Fruit fly (Drosophila melanogaster) whole organism, embryonic: ENCODE measurements around the gene CG9150.

Experiments
- Aef1 ChIP-seq: fragments of 200-800 bp; sonication (Bioruptor generic); IDR thresholded peaks from 3 replicates; pipeline ENCODE4 v1.3.6; 2022; ENCODE audit warnings: missing biosample characterization, missing genetic modification characterization
- Bdp1 ChIP-seq: fragments of 200-800 bp; sonication (Bioruptor generic); optimal IDR thresholded peaks from 3 replicates; lab custom pipeline; 2016; ENCODE audit warnings: missing biosample characterization, missing genetic modification characterization
- CG10147 ChIP-seq: fragments of 200-800 bp; sonication (Bioruptor generic); optimal IDR thresholded peaks from 2 replicates; lab custom pipeline; 2019; ENCODE audit warnings: missing biosample characterization, mild to moderate bottlenecking, missing genetic modification characterization, moderate library complexity
- CG10267 ChIP-seq: fragments of 200-800 bp; sonication (Bioruptor generic); optimal IDR thresholded peaks from 2 replicates; lab custom pipeline; 2018; ENCODE audit warnings: missing biosample characterization, mild to moderate bottlenecking, missing genetic modification characterization, moderate library complexity
- CG11398 ChIP-seq: fragments of 200-800 bp; sonication (Bioruptor generic); optimal IDR thresholded peaks from 2 replicates; lab custom pipeline; 2016; ENCODE audit warnings: missing biosample characterization, missing genetic modification characterization
- CG11560 ChIP-seq: fragments of 200-800 bp; sonication (Bioruptor generic); IDR thresholded peaks from 3 replicates; pipeline ENCODE4 v1.3.6; 2022; ENCODE audit warnings: missing biosample characterization, missing genetic modification characterization
- CG11723 ChIP-seq: fragments of 200-800 bp; sonication (Bioruptor generic); optimal IDR thresholded peaks from 2 replicates; lab custom pipeline; 2017; ENCODE audit warnings: missing biosample characterization, mild to moderate bottlenecking, missing genetic modification characterization
- CG13775 ChIP-seq: fragments of 200-800 bp; sonication (Bioruptor generic); optimal IDR thresholded peaks from 3 replicates; lab custom pipeline; 2017; ENCODE audit warnings: missing biosample characterization, mild to moderate bottlenecking, missing genetic modification characterization
- CG13894 ChIP-seq: fragments of 200-800 bp; sonication (Bioruptor generic); optimal IDR thresholded peaks from 3 replicates; lab custom pipeline; 2018; ENCODE audit warnings: missing biosample characterization, mild to moderate bottlenecking, missing genetic modification characterization, moderate library complexity
- CG14860 ChIP-seq: fragments of 200-800 bp; sonication (Bioruptor generic); IDR thresholded peaks from 3 replicates; pipeline ENCODE4 v1.3.6; 2022; ENCODE audit warnings: missing biosample characterization, missing genetic modification characterization; ENCODE audit not compliant: partially characterized antibody
- CG17568 ChIP-seq: fragments of 200-800 bp; sonication (Bioruptor generic); optimal IDR thresholded peaks from 2 replicates; lab custom pipeline; 2018; ENCODE audit warnings: missing biosample characterization, mild to moderate bottlenecking, missing genetic modification characterization, moderate library complexity
- CG18262 ChIP-seq: fragments of 200-800 bp; optimal IDR thresholded peaks from 3 replicates; lab custom pipeline; 2019; ENCODE audit warnings: missing biosample characterization, mild to moderate bottlenecking, missing genetic modification characterization, moderate library complexity
- CG18599 ChIP-seq: fragments of 200-800 bp; sonication (Bioruptor generic); optimal IDR thresholded peaks from 3 replicates; lab custom pipeline; 2017; ENCODE audit warnings: missing biosample characterization, missing genetic modification characterization, mild to moderate bottlenecking, moderate library complexity, missing genetic modification reagents
- CG2875 ChIP-seq: fragments of 200-800 bp; sonication (Bioruptor generic); optimal IDR thresholded peaks from 2 replicates; lab custom pipeline; 2017; ENCODE audit warnings: missing biosample characterization, mild to moderate bottlenecking, missing genetic modification characterization, missing genetic modification reagents
- CG32532 ChIP-seq: fragments of 200-800 bp; sonication (Bioruptor generic); IDR thresholded peaks from 2 replicates; pipeline ENCODE4 v1.3.6; 2022; ENCODE audit warnings: missing biosample characterization, missing genetic modification characterization
- CG34376 ChIP-seq: fragments of 200-800 bp; sonication (Bioruptor generic); optimal IDR thresholded peaks from 2 replicates; lab custom pipeline; 2018; ENCODE audit warnings: missing biosample characterization, mild to moderate bottlenecking, missing genetic modification characterization
- CG4707 ChIP-seq: fragments of 200-800 bp; sonication (Bioruptor generic); optimal IDR thresholded peaks from 2 replicates; lab custom pipeline; 2018; ENCODE audit warnings: missing biosample characterization, mild to moderate bottlenecking, missing genetic modification characterization, moderate library complexity
- CG6765 ChIP-seq: fragments of 200-800 bp; sonication (Bioruptor generic); optimal IDR thresholded peaks from 3 replicates; lab custom pipeline; 2017; ENCODE audit warnings: missing biosample characterization, mild to moderate bottlenecking, missing genetic modification characterization
- CG7357 ChIP-seq: fragments of 200-800 bp; sonication (Bioruptor generic); IDR thresholded peaks from 3 replicates; pipeline ENCODE4 v1.3.6; 2022; ENCODE audit warnings: missing biosample characterization, missing genetic modification characterization
- CG7745 ChIP-seq: fragments of 200-800 bp; sonication (Bioruptor generic); optimal IDR thresholded peaks from 2 replicates; lab custom pipeline; 2018; ENCODE audit warnings: missing biosample characterization, mild to moderate bottlenecking, missing genetic modification characterization, moderate library complexity
- CG8290 ChIP-seq, 3 experiments: fragments of 200-800 bp; sonication (Bioruptor generic); optimal IDR thresholded peaks; 2 replicates each; lab custom pipeline; 2016 to 2019; ENCODE audit warnings: missing biosample characterization in 3 of 3, missing genetic modification characterization in 3 of 3, mild to moderate bottlenecking in 2 of 3, moderate library complexity in 1 of 3
- CG9932 ChIP-seq: fragments of 200-800 bp; sonication (Bioruptor generic); IDR thresholded peaks from 2 replicates; pipeline ENCODE4 v1.3.6; 2022; ENCODE audit warnings: missing biosample characterization, missing genetic modification characterization
- Chrac-16 ChIP-seq: fragments of 200-800 bp; sonication (Bioruptor generic); optimal IDR thresholded peaks from 3 replicates; lab custom pipeline; 2016; ENCODE audit warnings: missing biosample characterization, missing genetic modification characterization
- GATAe ChIP-seq: fragments of 200-800 bp; sonication (Bioruptor generic); conservative IDR thresholded peaks from 2 replicates; pipeline ENCODE4 v1.3.6; 2022; ENCODE audit warnings: missing biosample characterization, missing genetic modification characterization
- H2.0 ChIP-seq: fragments of 200-800 bp; sonication (Bioruptor generic); IDR thresholded peaks from 2 replicates; pipeline ENCODE4 v1.3.6; 2022; ENCODE audit warnings: missing biosample characterization, missing genetic modification characterization
- HLH54F ChIP-seq: fragments of 200-800 bp; sonication (Bioruptor generic); optimal IDR thresholded peaks from 3 replicates; lab custom pipeline; 2016; ENCODE audit warnings: missing biosample characterization, missing genetic modification characterization
- Hr39 ChIP-seq: fragments of >200 bp; optimal IDR thresholded peaks from 2 replicates; lab custom pipeline; 2017
- NK7.1 ChIP-seq: fragments of 200-800 bp; sonication (Bioruptor generic); optimal IDR thresholded peaks from 3 replicates; lab custom pipeline; 2016; ENCODE audit warnings: missing biosample characterization, missing genetic modification characterization
- Vsx1 ChIP-seq: fragments of 200-800 bp; sonication (Bioruptor generic); optimal IDR thresholded peaks from 2 replicates; lab custom pipeline; 2017; ENCODE audit warnings: missing biosample characterization, mild to moderate bottlenecking, missing genetic modification characterization, missing genetic modification reagents
- ab ChIP-seq: fragments of 200-800 bp; sonication (Bioruptor generic); optimal IDR thresholded peaks from 2 replicates; lab custom pipeline; 2016; ENCODE audit warnings: missing biosample characterization, missing genetic modification characterization
- bowl ChIP-seq: fragments of 200-800 bp; sonication (Bioruptor generic); IDR thresholded peaks from 2 replicates; pipeline ENCODE4 v1.3.6; 2022; ENCODE audit warnings: missing biosample characterization, missing genetic modification characterization
- esg ChIP-seq: fragments of 200-800 bp; sonication (Bioruptor generic); conservative IDR thresholded peaks from 2 replicates; pipeline ENCODE4 v1.3.6; 2022; ENCODE audit warnings: missing biosample characterization, missing genetic modification characterization
- eyg ChIP-seq: fragments of 200-800 bp; sonication (Bioruptor generic); optimal IDR thresholded peaks from 3 replicates; lab custom pipeline; 2016; ENCODE audit warnings: missing biosample characterization, missing genetic modification characterization
- fd96Cb ChIP-seq: fragments of 200-800 bp; sonication (Bioruptor generic); optimal IDR thresholded peaks from 2 replicates; lab custom pipeline; 2018; ENCODE audit warnings: missing biosample characterization, mild to moderate bottlenecking, missing genetic modification characterization, moderate library complexity
- fru ChIP-seq: fragments of >200 bp; optimal IDR thresholded peaks from 2 replicates; lab custom pipeline; 2017
- lbe ChIP-seq: fragments of 200-800 bp; sonication (Bioruptor generic); optimal IDR thresholded peaks from 2 replicates; lab custom pipeline; 2016; ENCODE audit warnings: missing biosample characterization, mild to moderate bottlenecking, missing genetic modification characterization
- lov ChIP-seq, 2 experiments: fragments of 200-800 bp in 1 of 2; fragments of >200 bp in 1 of 2; sonication (Bioruptor generic) in 1 of 2; IDR thresholded peaks in 1 of 2; optimal IDR thresholded peaks in 1 of 2; 2 replicates in 1 of 2; 3 replicates in 1 of 2; pipeline versions ENCODE4 v1.3.6 to Lab custom; 2017 to 2022; ENCODE audit warnings: missing biosample characterization in 1 of 2, missing genetic modification characterization in 1 of 2
- nerfin-2 ChIP-seq: fragments of 200-800 bp; sonication (Bioruptor generic); IDR thresholded peaks from 2 replicates; pipeline ENCODE4 v1.3.6; 2022; ENCODE audit warnings: missing biosample characterization, missing genetic modification characterization; ENCODE audit not compliant: partially characterized antibody
- onecut ChIP-seq: fragments of 200-800 bp; sonication (Bioruptor generic); IDR thresholded peaks from 2 replicates; pipeline ENCODE4 v1.3.6; 2022; ENCODE audit warnings: missing biosample characterization, missing genetic modification characterization
- org-1 ChIP-seq: fragments of 200-800 bp; sonication (Bioruptor generic); optimal IDR thresholded peaks from 2 replicates; lab custom pipeline; 2017; ENCODE audit warnings: missing biosample characterization, missing genetic modification characterization
- peb ChIP-seq: fragments of 200-800 bp; sonication (Bioruptor generic); IDR thresholded peaks from 2 replicates; pipeline ENCODE4 v1.3.6; 2022; ENCODE audit warnings: missing biosample characterization, missing genetic modification characterization
- pnt ChIP-seq: fragments of 200-800 bp; sonication (Bioruptor generic); optimal IDR thresholded peaks from 3 replicates; lab custom pipeline; 2016; ENCODE audit warnings: missing biosample characterization, missing genetic modification characterization
- sens-2 ChIP-seq: fragments of 200-800 bp; sonication (Bioruptor generic); IDR thresholded peaks from 2 replicates; pipeline ENCODE4 v1.3.6; 2022; ENCODE audit warnings: missing biosample characterization, missing genetic modification characterization
- sima ChIP-seq: fragments of 200-800 bp; sonication (Bioruptor generic); optimal IDR thresholded peaks from 2 replicates; lab custom pipeline; 2016; ENCODE audit warnings: missing biosample characterization, missing genetic modification characterization
- stc ChIP-seq: fragments of 200-800 bp; sonication (Bioruptor generic); IDR thresholded peaks from 2 replicates; pipeline ENCODE4 v1.3.6; 2022; ENCODE audit warnings: missing biosample characterization, missing genetic modification characterization
- tgo ChIP-seq: fragments of 200-800 bp; sonication (Bioruptor generic); IDR thresholded peaks from 3 replicates; pipeline ENCODE4 v1.3.6; 2022; ENCODE audit warnings: missing biosample characterization, missing genetic modification characterization
- tna ChIP-seq: fragments of 200-800 bp; sonication (Bioruptor generic); IDR thresholded peaks from 2 replicates; pipeline ENCODE4 v1.3.6; 2022; ENCODE audit warnings: missing biosample characterization, missing genetic modification characterization; ENCODE audit not compliant: partially characterized antibody
- unpg ChIP-seq: fragments of 200-800 bp; sonication (Bioruptor generic); optimal IDR thresholded peaks from 3 replicates; lab custom pipeline; 2018; ENCODE audit warnings: missing biosample characterization, mild to moderate bottlenecking, missing genetic modification characterization, moderate library complexity
- vvl ChIP-seq: fragments of 200-800 bp; sonication (Bioruptor generic); IDR thresholded peaks from 2 replicates; pipeline ENCODE4 v1.3.6; 2022; ENCODE audit warnings: missing biosample characterization, missing genetic modification characterization
- yki ChIP-seq: fragments of >200 bp; optimal IDR thresholded peaks from 3 replicates; lab custom pipeline; 2018

The CG9150 gene

dm6 chr2L:6082936-6083627, 14.7 kb upstream of the CG9150 start (continued):
- TF ChIP-seq CG32532 (GFP tag; lab: Robert Waterston, UW) (no peak; the same call in 1 of the 2 replicates), CG18262 (tag; lab: Kevin White, UChicago) (no peak), stc (GFP tag; lab: Robert Waterston, UW) (no peak), Chrac-16 (no peak), unpg (peak; percentile 15), CG7745 (tag; lab: Kevin White, UChicago) (no peak), CG7357 (no peak), CG10267 (tag; lab: Kevin White, UChicago) (no peak), CG10147 (GFP tag; lab: Kevin White, UChicago) (no peak), CG4707 (GFP tag; lab: Kevin White, UChicago) (no peak), Aef1 (GFP tag; lab: Robert Waterston, UW) (peak; percentile 17; the same call in 1 of the 3 replicates), ab (GFP tag; lab: Kevin White, UChicago) (no peak), CG14860 (GFP tag; lab: Robert Waterston, UW) (no peak), tgo (no peak), CG11723 (no peak), sima (GFP tag; lab: Kevin White, UChicago) (no peak), yki (lab: Kevin White, UChicago) (no peak), nerfin-2 (no peak), NK7.1 (no peak), CG13775 (GFP tag; lab: Kevin White, UChicago) (no peak), sens-2 (GFP tag; lab: Robert Waterston, UW) (no peak), Hr39 (lab: Kevin White, UChicago) (no peak), Vsx1 (GFP tag; lab: Kevin White, UChicago) (no peak), CG9932 (GFP tag; lab: Robert Waterston, UW) (0 out of 2 replicates have a peak, but pooled peaks have one; percentile 7), onecut (GFP tag; lab: Robert Waterston, UW) (no peak), pnt (GFP tag; lab: Kevin White, UChicago) (no peak), CG17568 (GFP tag; lab: Kevin White, UChicago) (peak; percentile 54), peb (GFP tag; lab: Robert Waterston, UW) (no peak), tna (GFP tag; lab: Robert Waterston, UW) (no peak), Bdp1 (GFP tag; lab: Kevin White, UChicago) (peak; percentile 8), CG18599 (GFP tag; lab: Kevin White, UChicago) (peak; percentile 25), GATAe (GFP tag; lab: Robert Waterston, UW) (no peak; the same call in 1 of the 2 replicates), esg (GFP tag; lab: Robert Waterston, UW) (no peak), CG6765 (GFP tag; lab: Kevin White, UChicago) (peak; percentile 5), HLH54F (no peak), CG8290 (GFP tag; optimal IDR thresholded peaks at IDR 0.05; lab: Kevin White, UChicago) (no peak), CG8290 (tag; optimal IDR thresholded peaks at IDR 0.05; lab: Kevin White, UChicago) (peak; percentile 5 to 61), CG11560 (tag; lab: Robert Waterston, UW) (no peak), lov (optimal IDR thresholded peaks at IDR 0.05; lab: Kevin White, UChicago) (no peak), lov (GFP tag; IDR thresholded peaks at IDR 0.05; lab: Robert Waterston, UW) (no peak), CG13894 (peak; percentile 55), CG11398 (GFP tag; lab: Kevin White, UChicago) (no peak), CG2875 (no peak), fd96Cb (no peak), H2.0 (GFP tag; lab: Robert Waterston, UW) (no peak), eyg (GFP tag; lab: Kevin White, UChicago) (no peak), vvl (GFP tag; lab: Robert Waterston, UW) (no peak), org-1 (no peak), bowl (GFP tag; lab: Robert Waterston, UW) (no peak), lbe (GFP tag; lab: Kevin White, UChicago) (peak; percentile 24), fru (lab: Kevin White, UChicago) (no peak), CG34376 (GFP tag; lab: Kevin White, UChicago) (peak; percentile 95)
